Fruit fly (Drosophila melanogaster) whole organism, embryonic: ENCODE data around the gene defl.

Experiments used
- Atf3 ChIP-seq: fragments of 200-800 bp; sonication (Bioruptor generic); optimal IDR thresholded peaks from 3 replicates; lab custom pipeline; 2016; ENCODE audit warnings: missing biosample characterization, missing genetic modification characterization
- BEAF-32 ChIP-seq: fragments of 200-800 bp; sonication (Bioruptor generic); optimal IDR thresholded peaks from 3 replicates; lab custom pipeline; 2017; ENCODE audit warnings: missing biosample characterization, missing genetic modification characterization, mild to moderate bottlenecking, moderate library complexity, missing genetic modification reagents
- Bgb ChIP-seq: fragments of 200-800 bp; sonication (Bioruptor generic); IDR thresholded peaks from 2 replicates; pipeline ENCODE4 v1.3.6; 2022; ENCODE audit warnings: missing biosample characterization, missing genetic modification characterization; ENCODE audit not compliant: partially characterized antibody
- C15 ChIP-seq: fragments of 200-800 bp; sonication (Bioruptor generic); IDR thresholded peaks from 3 replicates; pipeline ENCODE4 v1.3.6; 2022; ENCODE audit warnings: missing biosample characterization, missing genetic modification characterization
- CG10267 ChIP-seq: fragments of 200-800 bp; sonication (Bioruptor generic); optimal IDR thresholded peaks from 2 replicates; lab custom pipeline; 2018; ENCODE audit warnings: missing biosample characterization, mild to moderate bottlenecking, missing genetic modification characterization, moderate library complexity
- CG11093 ChIP-seq: fragments of 200-800 bp; sonication (Bioruptor generic); IDR thresholded peaks from 3 replicates; pipeline ENCODE4 v1.3.6; 2022; ENCODE audit warnings: missing biosample characterization, missing genetic modification characterization
- CG12299 ChIP-seq: fragments of 200-800 bp; sonication (Bioruptor generic); optimal IDR thresholded peaks from 2 replicates; lab custom pipeline; 2018; ENCODE audit warnings: missing biosample characterization, mild to moderate bottlenecking, missing genetic modification characterization
- CG13287 ChIP-seq: fragments of 200-800 bp; sonication (Bioruptor generic); IDR thresholded peaks from 2 replicates; pipeline ENCODE4 v1.3.6; 2022; ENCODE audit warnings: missing biosample characterization, missing genetic modification characterization; ENCODE audit not compliant: partially characterized antibody
- CG15073 ChIP-seq: fragments of 200-800 bp; sonication (Bioruptor generic); optimal IDR thresholded peaks from 2 replicates; lab custom pipeline; 2016; ENCODE audit warnings: missing biosample characterization, missing genetic modification characterization
- CG17802 ChIP-seq: fragments of 200-800 bp; sonication (Bioruptor generic); optimal IDR thresholded peaks from 2 replicates; lab custom pipeline; 2018; ENCODE audit warnings: missing biosample characterization, mild to moderate bottlenecking, missing genetic modification characterization, moderate library complexity
- CG1832 ChIP-seq: fragments of 200-800 bp; sonication (Bioruptor generic); optimal IDR thresholded peaks from 2 replicates; lab custom pipeline; 2017; ENCODE audit warnings: missing biosample characterization, mild to moderate bottlenecking, missing genetic modification characterization, inconsistent platforms
- CG2129 ChIP-seq: fragments of 200-800 bp; sonication (Bioruptor generic); IDR thresholded peaks from 2 replicates; pipeline ENCODE4 v1.3.6; 2022; ENCODE audit warnings: missing biosample characterization, missing genetic modification characterization; ENCODE audit not compliant: partially characterized antibody
- CG2678 ChIP-seq: fragments of 200-800 bp; sonication (Bioruptor generic); optimal IDR thresholded peaks from 3 replicates; lab custom pipeline; 2019; ENCODE audit warnings: missing biosample characterization, mild to moderate bottlenecking, missing genetic modification characterization, moderate library complexity
- CG2712 ChIP-seq: fragments of 200-800 bp; optimal IDR thresholded peaks from 3 replicates; lab custom pipeline; 2019; ENCODE audit warnings: missing biosample characterization, mild to moderate bottlenecking, missing genetic modification characterization, moderate library complexity
- CG34376 ChIP-seq: fragments of 200-800 bp; sonication (Bioruptor generic); optimal IDR thresholded peaks from 2 replicates; lab custom pipeline; 2018; ENCODE audit warnings: missing biosample characterization, mild to moderate bottlenecking, missing genetic modification characterization
- CG3995 ChIP-seq: fragments of 200-800 bp; sonication (Bioruptor generic); optimal IDR thresholded peaks from 3 replicates; lab custom pipeline; 2016; ENCODE audit warnings: missing biosample characterization, missing genetic modification characterization
- CG6791 ChIP-seq: fragments of 200-800 bp; sonication (Bioruptor generic); IDR thresholded peaks from 3 replicates; pipeline ENCODE4 v1.3.6; 2022; ENCODE audit warnings: missing biosample characterization, missing genetic modification characterization; ENCODE audit not compliant: partially characterized antibody
- CG6813 ChIP-seq: fragments of 200-800 bp; sonication (Bioruptor generic); optimal IDR thresholded peaks from 2 replicates; lab custom pipeline; 2017; ENCODE audit warnings: missing biosample characterization, missing genetic modification characterization, mild to moderate bottlenecking, moderate library complexity, missing genetic modification reagents
- CG7271 ChIP-seq: fragments of 200-800 bp; sonication (Bioruptor generic); optimal IDR thresholded peaks from 2 replicates; lab custom pipeline; 2018; ENCODE audit warnings: missing biosample characterization, mild to moderate bottlenecking, missing genetic modification characterization, moderate library complexity
- CTCF ChIP-seq: fragments of 200-800 bp; sonication (Bioruptor generic); optimal IDR thresholded peaks from 2 replicates; lab custom pipeline; 2017; ENCODE audit warnings: missing biosample characterization, mild to moderate bottlenecking, missing genetic modification characterization, moderate library complexity
- CrebB ChIP-seq: fragments of 200-800 bp; sonication (Bioruptor generic); optimal IDR thresholded peaks from 3 replicates; lab custom pipeline; 2018; ENCODE audit warnings: missing biosample characterization, mild to moderate bottlenecking, missing genetic modification characterization
- Dfd ChIP-seq, 2 experiments: fragments of >200 bp; optimal IDR thresholded peaks; 2 replicates each; lab custom pipeline; 2017; ENCODE audit warnings: missing biosample characterization in 2 of 2, missing genetic modification characterization in 2 of 2
- Dp ChIP-seq: fragments of 200-800 bp; sonication (Bioruptor generic); optimal IDR thresholded peaks from 2 replicates; lab custom pipeline; 2018; ENCODE audit warnings: missing biosample characterization, mild to moderate bottlenecking, missing genetic modification characterization, moderate library complexity
- Dref ChIP-seq: fragments of 200-800 bp; sonication (Bioruptor generic); IDR thresholded peaks from 2 replicates; pipeline ENCODE4 v1.3.6; 2022; ENCODE audit warnings: missing biosample characterization, missing genetic modification characterization
- Elba2 ChIP-seq: fragments of 200-800 bp; sonication (Bioruptor generic); optimal IDR thresholded peaks from 3 replicates; lab custom pipeline; 2016; ENCODE audit warnings: missing biosample characterization, missing genetic modification characterization
- Fer1 ChIP-seq: fragments of 200-800 bp; sonication (Bioruptor generic); optimal IDR thresholded peaks from 2 replicates; lab custom pipeline; 2017; ENCODE audit warnings: missing biosample characterization, mild to moderate bottlenecking, missing genetic modification characterization
- HmgZ ChIP-seq: fragments of 200-800 bp; sonication (Bioruptor generic); optimal IDR thresholded peaks from 2 replicates; lab custom pipeline; 2018; ENCODE audit warnings: missing biosample characterization, mild to moderate bottlenecking, missing genetic modification characterization
- Hmx ChIP-seq: fragments of 200-800 bp; sonication (Bioruptor generic); optimal IDR thresholded peaks from 2 replicates; lab custom pipeline; 2016; ENCODE audit warnings: missing biosample characterization, missing genetic modification characterization
- MESR4 ChIP-seq: fragments of 200-800 bp; sonication (Bioruptor generic); optimal IDR thresholded peaks from 2 replicates; lab custom pipeline; 2018; ENCODE audit warnings: missing biosample characterization, mild to moderate bottlenecking, missing genetic modification characterization, moderate library complexity
- NFAT ChIP-seq: fragments of 200-800 bp; sonication (Bioruptor generic); IDR thresholded peaks from 2 replicates; pipeline ENCODE4 v1.3.6; 2022; ENCODE audit warnings: missing biosample characterization, missing genetic modification characterization
- Nf-YB ChIP-seq: fragments of 200-800 bp; sonication (Bioruptor generic); optimal IDR thresholded peaks from 3 replicates; lab custom pipeline; 2019; ENCODE audit warnings: missing biosample characterization, mild to moderate bottlenecking, missing genetic modification characterization, moderate library complexity
- Rfx ChIP-seq: fragments of 200-800 bp; sonication (Bioruptor generic); IDR thresholded peaks from 2 replicates; pipeline ENCODE4 v1.3.6; 2022; ENCODE audit warnings: missing biosample characterization, missing genetic modification characterization
- Scr ChIP-seq: fragments of 200-800 bp; sonication (Bioruptor generic); IDR thresholded peaks from 2 replicates; pipeline ENCODE4 v1.3.6; 2022; ENCODE audit warnings: missing biosample characterization, missing genetic modification characterization; ENCODE audit not compliant: partially characterized antibody
- amos ChIP-seq: fragments of 200-800 bp; sonication (Bioruptor generic); IDR thresholded peaks from 2 replicates; pipeline ENCODE4 v1.3.6; 2022; ENCODE audit warnings: missing biosample characterization, missing genetic modification characterization; ENCODE audit not compliant: partially characterized antibody
- ato ChIP-seq: fragments of 200-800 bp; sonication (Bioruptor generic); IDR thresholded peaks from 2 replicates; pipeline ENCODE4 v1.3.6; 2022; ENCODE audit warnings: missing biosample characterization, missing genetic modification characterization; ENCODE audit not compliant: partially characterized antibody
- bbx ChIP-seq: fragments of 200-800 bp; sonication (Bioruptor generic); IDR thresholded peaks from 2 replicates; pipeline ENCODE4 v1.3.6; 2022; ENCODE audit warnings: missing biosample characterization, missing genetic modification characterization; ENCODE audit not compliant: partially characterized antibody
- gcm2 ChIP-seq: fragments of 200-800 bp; sonication (Bioruptor generic); optimal IDR thresholded peaks from 2 replicates; lab custom pipeline; 2016; ENCODE audit warnings: missing biosample characterization, missing genetic modification characterization
- grau ChIP-seq: fragments of 200-800 bp; optimal IDR thresholded peaks from 3 replicates; lab custom pipeline; 2019; ENCODE audit warnings: missing biosample characterization, mild to moderate bottlenecking, missing genetic modification characterization, moderate library complexity
- insv ChIP-seq, 2 experiments: fragments of 200-800 bp; sonication (Bioruptor generic); optimal IDR thresholded peaks; 3 replicates each; lab custom pipeline; 2016 to 2018; ENCODE audit warnings: missing biosample characterization in 2 of 2, missing genetic modification characterization in 2 of 2
- jigr1 ChIP-seq: fragments of 200-800 bp; sonication (Bioruptor generic); IDR thresholded peaks from 3 replicates; pipeline ENCODE4 v1.3.6; 2022; ENCODE audit warnings: missing biosample characterization, missing genetic modification characterization
- jing ChIP-seq: fragments of 200-800 bp; sonication (Bioruptor generic); optimal IDR thresholded peaks from 2 replicates; lab custom pipeline; 2018; ENCODE audit warnings: missing biosample characterization, mild to moderate bottlenecking, missing genetic modification characterization
- kni ChIP-seq: fragments of 200-800 bp; sonication (Bioruptor generic); optimal IDR thresholded peaks from 3 replicates; lab custom pipeline; 2017; ENCODE audit warnings: mild to moderate bottlenecking, missing biosample characterization, missing genetic modification reagents, missing genetic modification characterization
- lbe ChIP-seq: fragments of 200-800 bp; sonication (Bioruptor generic); optimal IDR thresholded peaks from 2 replicates; lab custom pipeline; 2016; ENCODE audit warnings: missing biosample characterization, mild to moderate bottlenecking, missing genetic modification characterization
- mirr ChIP-seq: fragments of 200-800 bp; sonication (Bioruptor generic); optimal IDR thresholded peaks from 3 replicates; lab custom pipeline; 2018; ENCODE audit warnings: missing biosample characterization, mild to moderate bottlenecking, missing genetic modification characterization
- odd ChIP-seq: fragments of 200-800 bp; sonication (Bioruptor generic); optimal IDR thresholded peaks from 2 replicates; lab custom pipeline; 2017; ENCODE audit warnings: missing biosample characterization, mild to moderate bottlenecking, missing genetic modification characterization
- ranshi ChIP-seq: fragments of 200-800 bp; sonication (Bioruptor generic); IDR thresholded peaks from 2 replicates; pipeline ENCODE4 v1.3.6; 2022; ENCODE audit warnings: missing biosample characterization, missing genetic modification characterization
- sens-2 ChIP-seq: fragments of 200-800 bp; sonication (Bioruptor generic); IDR thresholded peaks from 2 replicates; pipeline ENCODE4 v1.3.6; 2022; ENCODE audit warnings: missing biosample characterization, missing genetic modification characterization
- sna ChIP-seq: fragments of 200-800 bp; sonication (Bioruptor generic); IDR thresholded peaks from 2 replicates; pipeline ENCODE4 v1.3.6; 2022; ENCODE audit warnings: missing biosample characterization, missing genetic modification characterization; ENCODE audit not compliant: partially characterized antibody
- zen2 ChIP-seq: fragments of 200-800 bp; sonication (Bioruptor generic); IDR thresholded peaks from 3 replicates; pipeline ENCODE4 v1.3.6; 2022; ENCODE audit warnings: missing biosample characterization, missing genetic modification characterization; ENCODE audit not compliant: partially characterized antibody

The defl gene

DNA sequence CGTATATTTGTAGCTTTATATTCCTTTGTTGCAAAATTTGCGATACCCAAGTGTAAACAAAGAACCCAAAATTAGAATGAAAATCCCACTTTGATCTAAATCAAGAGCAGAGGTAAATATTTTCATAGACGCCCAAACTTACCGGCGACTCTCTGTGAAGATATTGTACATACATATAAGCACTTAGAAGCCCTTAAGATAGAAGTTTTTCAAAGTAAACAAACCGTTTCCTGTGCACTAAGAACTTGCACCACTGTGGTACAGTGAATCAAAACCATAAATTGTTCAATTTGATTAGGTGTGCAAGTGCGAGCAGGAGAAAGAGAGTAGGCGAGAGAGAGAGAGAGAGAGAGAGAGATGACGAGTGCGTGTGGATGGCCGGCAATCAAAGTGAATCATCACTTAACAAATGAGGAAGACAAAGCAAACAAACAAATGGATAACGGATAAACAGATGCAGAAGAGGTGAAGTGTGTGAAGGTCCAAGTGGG lies 45.2 kb upstream of the defl start (continued):
- TF ChIP-seq mirr (GFP tag; lab: Kevin White, UChicago): no peak
- no peak for TF ChIP-seq C15 (GFP tag; lab: Robert Waterston, UW)
- no peak for TF ChIP-seq CG11093 (GFP tag; lab: Robert Waterston, UW)
- TF ChIP-seq Hmx (GFP tag; lab: Kevin White, UChicago): no peak
- peak; percentile 4 for TF ChIP-seq CG6813 (GFP tag; lab: Kevin White, UChicago)
- peak; percentile 28 for TF ChIP-seq CG2712
- TF ChIP-seq MESR4: no peak
- no peak for TF ChIP-seq gcm2 (GFP tag; lab: Kevin White, UChicago)
- TF ChIP-seq CG17802 (tag; lab: Kevin White, UChicago): no peak
- TF ChIP-seq CG3995 (GFP tag; lab: Kevin White, UChicago): no peak
- TF ChIP-seq Nf-YB (GFP tag; lab: Kevin White, UChicago): no peak
- TF ChIP-seq jigr1 (GFP tag; lab: Robert Waterston, UW): no peak
- TF ChIP-seq ranshi (GFP tag; lab: Robert Waterston, UW): 0 out of 2 replicates have a peak, but pooled peaks have one; percentile 5
- no peak for TF ChIP-seq Atf3 (GFP tag; lab: Kevin White, UChicago)
- no peak for TF ChIP-seq CG12299 (tag; lab: Kevin White, UChicago)
- TF ChIP-seq grau (tag; lab: Kevin White, UChicago): peak; percentile 85
- no peak for TF ChIP-seq CG2678

- TF ChIP-seq Dref (peak; percentile 74), ato (peak; percentile 36; the same call in 1 of the 2 replicates), sens-2 (GFP tag; lab: Robert Waterston, UW) (no peak), Elba2 (GFP tag; lab: Kevin White, UChicago) (peak; percentile 48), sna (GFP tag; lab: Robert Waterston, UW) (peak; percentile 68; the same call in 1 of the 2 replicates), zen2 (GFP tag; lab: Robert Waterston, UW) (peak; percentile 69), CG2129 (GFP tag; lab: Robert Waterston, UW) (peak; percentile 25; the same call in 1 of the 2 replicates), Rfx (no peak), HmgZ (tag; lab: Kevin White, UChicago) (peak; percentile 15), jing (GFP tag; lab: Kevin White, UChicago) (no peak), BEAF-32 (GFP tag; lab: Kevin White, UChicago) (peak; percentile 67), insv (GFP tag; optimal IDR thresholded peaks at IDR 0.05; lab: Kevin White, UChicago) (no peak), Fer1 (GFP tag; lab: Kevin White, UChicago) (peak; percentile 26), CG34376 (peak; percentile 85), CG15073 (GFP tag; lab: Kevin White, UChicago) (no peak), Dp (peak; percentile 31), bbx (GFP tag; lab: Robert Waterston, UW) (peak; percentile 61; the same call in 1 of the 2 replicates), CrebB (tag; lab: Kevin White, UChicago) (no peak), odd (GFP tag; lab: Kevin White, UChicago) (no peak), CG7271 (no peak), kni (GFP tag; lab: Kevin White, UChicago) (no peak), CG6791 (GFP tag; lab: Robert Waterston, UW) (peak; percentile 67), CG13287 (peak; percentile 82), CG1832 (GFP tag; lab: Kevin White, UChicago) (no peak), Scr (peak; percentile 66), NFAT (GFP tag; lab: Robert Waterston, UW) (no peak), lbe (GFP tag; lab: Kevin White, UChicago) (peak; percentile 5), Dfd (GFP tag; optimal IDR thresholded peaks at IDR 0.05; lab: Kevin White, UChicago) (no peak), CTCF (GFP tag; lab: Kevin White, UChicago) (no peak), Bgb (GFP tag; lab: Robert Waterston, UW) (peak; percentile 68; the same call in 1 of the 2 replicates), amos (peak; percentile 57; the same call in 1 of the 2 replicates), CG10267 (tag; lab: Kevin White, UChicago) (peak; percentile 9)
These were observed 44.2 kb upstream of the defl start, which contains the start of the genes fry and CG16717 for dm6 chr3L:9678994-9679393. TSS of gene fry (minus strand) at chr3L:9679103. TSS of gene CG16717 (plus strand) at chr3L:9679201.
